Fruit fly (Drosophila melanogaster) whole organism, embryonic: ENCODE data around the gene CG11698.
A peak's percentile ranks its signal among the peaks of the same experiment; 100 is the strongest.

Experiments
- Blimp-1 ChIP-seq: fragments of 200-800 bp; sonication (Bioruptor generic); optimal IDR thresholded peaks from 3 replicates; lab custom pipeline; 2018; ENCODE audit warnings: missing biosample characterization, missing genetic modification characterization, mild to moderate bottlenecking, moderate library complexity, missing genetic modification reagents
- Bteb2 ChIP-seq: fragments of 200-800 bp; sonication (Bioruptor generic); optimal IDR thresholded peaks from 2 replicates; lab custom pipeline; 2016; ENCODE audit warnings: missing biosample characterization, missing genetic modification characterization
- CG10565 ChIP-seq: fragments of 200-800 bp; sonication (Bioruptor generic); optimal IDR thresholded peaks from 3 replicates; lab custom pipeline; 2016; ENCODE audit warnings: missing biosample characterization, mild to moderate bottlenecking, missing genetic modification characterization
- CG10979 ChIP-seq: fragments of 200-800 bp; sonication (Bioruptor generic); optimal IDR thresholded peaks from 2 replicates; lab custom pipeline; 2018; ENCODE audit warnings: missing biosample characterization, mild to moderate bottlenecking, missing genetic modification characterization, moderate library complexity
- CG11247 ChIP-seq: fragments of 200-800 bp; sonication (Bioruptor generic); IDR thresholded peaks from 2 replicates; pipeline ENCODE4 v1.3.6; 2022; ENCODE audit warnings: missing biosample characterization, missing genetic modification characterization
- CG11398 ChIP-seq: fragments of 200-800 bp; sonication (Bioruptor generic); optimal IDR thresholded peaks from 2 replicates; lab custom pipeline; 2016; ENCODE audit warnings: missing biosample characterization, missing genetic modification characterization
- CG11456 ChIP-seq: fragments of 200-800 bp; sonication (Bioruptor generic); IDR thresholded peaks from 3 replicates; pipeline ENCODE4 v1.3.6; 2022; ENCODE audit warnings: missing biosample characterization, missing genetic modification characterization
- CG12744 ChIP-seq: fragments of 200-800 bp; sonication (Bioruptor generic); optimal IDR thresholded peaks from 2 replicates; lab custom pipeline; 2016; ENCODE audit warnings: missing biosample characterization, missing genetic modification characterization
- CG13287 ChIP-seq: fragments of 200-800 bp; sonication (Bioruptor generic); IDR thresholded peaks from 2 replicates; pipeline ENCODE4 v1.3.6; 2022; ENCODE audit warnings: missing biosample characterization, missing genetic modification characterization; ENCODE audit not compliant: partially characterized antibody
- CG13424 ChIP-seq: fragments of 200-800 bp; sonication (Bioruptor generic); optimal IDR thresholded peaks from 2 replicates; lab custom pipeline; 2019; ENCODE audit warnings: missing biosample characterization, mild to moderate bottlenecking, missing genetic modification characterization, moderate library complexity
- CG13624 ChIP-seq: fragments of 200-800 bp; sonication (Bioruptor generic); optimal IDR thresholded peaks from 2 replicates; lab custom pipeline; 2016; ENCODE audit warnings: missing biosample characterization, missing genetic modification characterization
- CG14667 ChIP-seq: fragments of 200-800 bp; sonication (Bioruptor generic); IDR thresholded peaks from 2 replicates; pipeline ENCODE4 v1.3.6; 2022; ENCODE audit warnings: missing biosample characterization, missing genetic modification characterization
- CG17359 ChIP-seq: fragments of 200-800 bp; sonication (Bioruptor generic); optimal IDR thresholded peaks from 3 replicates; lab custom pipeline; 2018; ENCODE audit warnings: missing biosample characterization, mild to moderate bottlenecking, missing genetic modification characterization, moderate library complexity
- CG2116 ChIP-seq: fragments of 200-800 bp; sonication (Bioruptor generic); optimal IDR thresholded peaks from 3 replicates; lab custom pipeline; 2018; ENCODE audit warnings: missing biosample characterization, mild to moderate bottlenecking, missing genetic modification characterization
- CG31441 ChIP-seq: fragments of 200-800 bp; sonication (Bioruptor generic); IDR thresholded peaks from 2 replicates; pipeline ENCODE4 v1.3.6; 2022; ENCODE audit warnings: missing biosample characterization, missing genetic modification characterization
- CG32532 ChIP-seq: fragments of 200-800 bp; sonication (Bioruptor generic); IDR thresholded peaks from 2 replicates; pipeline ENCODE4 v1.3.6; 2022; ENCODE audit warnings: missing biosample characterization, missing genetic modification characterization
- CG32767 ChIP-seq: fragments of 200-800 bp; sonication (Bioruptor generic); IDR thresholded peaks from 2 replicates; pipeline ENCODE4 v1.3.6; 2022; ENCODE audit warnings: missing biosample characterization, missing genetic modification characterization
- CG4617 ChIP-seq: fragments of 200-800 bp; sonication (Bioruptor generic); optimal IDR thresholded peaks from 3 replicates; lab custom pipeline; 2016; ENCODE audit warnings: missing biosample characterization, missing genetic modification characterization, borderline replicate concordance
- CG5245 ChIP-seq: fragments of 200-800 bp; sonication (Bioruptor generic); optimal IDR thresholded peaks from 3 replicates; lab custom pipeline; 2016; ENCODE audit warnings: missing biosample characterization, missing genetic modification characterization
- CG7271 ChIP-seq: fragments of 200-800 bp; sonication (Bioruptor generic); optimal IDR thresholded peaks from 2 replicates; lab custom pipeline; 2018; ENCODE audit warnings: missing biosample characterization, mild to moderate bottlenecking, missing genetic modification characterization, moderate library complexity
- CG7928 ChIP-seq: fragments of 200-800 bp; sonication (Bioruptor generic); optimal IDR thresholded peaks from 2 replicates; lab custom pipeline; 2017; ENCODE audit warnings: missing biosample characterization, mild to moderate bottlenecking, missing genetic modification characterization
- CG8089 ChIP-seq: fragments of 200-800 bp; sonication (Bioruptor generic); optimal IDR thresholded peaks from 3 replicates; lab custom pipeline; 2016; ENCODE audit warnings: missing biosample characterization, missing genetic modification characterization
- Deaf1 ChIP-seq: fragments of 200-800 bp; optimal IDR thresholded peaks from 3 replicates; lab custom pipeline; 2019; ENCODE audit warnings: missing biosample characterization, mild to moderate bottlenecking, missing genetic modification characterization, moderate library complexity
- E2f2 ChIP-seq: fragments of 200-800 bp; sonication (Bioruptor generic); IDR thresholded peaks from 2 replicates; pipeline ENCODE4 v1.3.6; 2022; ENCODE audit warnings: missing biosample characterization, missing genetic modification characterization
- Hmx ChIP-seq: fragments of 200-800 bp; sonication (Bioruptor generic); optimal IDR thresholded peaks from 2 replicates; lab custom pipeline; 2016; ENCODE audit warnings: missing biosample characterization, missing genetic modification characterization
- Hr3 ChIP-seq: fragments of 200-800 bp; sonication (Bioruptor generic); optimal IDR thresholded peaks from 3 replicates; lab custom pipeline; 2016; ENCODE audit warnings: missing biosample characterization, missing genetic modification characterization
- Hr51 ChIP-seq, 2 experiments: fragments of 200-800 bp; sonication (Bioruptor generic); optimal IDR thresholded peaks; 2 replicates in 1 of 2; 3 replicates in 1 of 2; lab custom pipeline; 2016 to 2018; ENCODE audit warnings: missing biosample characterization in 2 of 2, missing genetic modification characterization in 2 of 2, mild to moderate bottlenecking in 1 of 2, moderate library complexity in 1 of 2
- NK7.1 ChIP-seq: fragments of 200-800 bp; sonication (Bioruptor generic); optimal IDR thresholded peaks from 3 replicates; lab custom pipeline; 2016; ENCODE audit warnings: missing biosample characterization, missing genetic modification characterization
- Oli ChIP-seq: fragments of 200-800 bp; sonication (Bioruptor generic); optimal IDR thresholded peaks from 2 replicates; lab custom pipeline; 2018; ENCODE audit warnings: missing biosample characterization, mild to moderate bottlenecking, missing genetic modification characterization, moderate library complexity
- Optix ChIP-seq: fragments of 200-800 bp; sonication (Bioruptor generic); IDR thresholded peaks from 3 replicates; pipeline ENCODE4 v1.3.6; 2022; ENCODE audit warnings: missing biosample characterization, missing genetic modification characterization
- Pdp1 ChIP-seq, 2 experiments: fragments of 200-800 bp; sonication (Bioruptor generic); optimal IDR thresholded peaks; 3 replicates each; lab custom pipeline; 2016; ENCODE audit warnings: missing biosample characterization in 2 of 2, missing genetic modification characterization in 2 of 2, mild to moderate bottlenecking in 1 of 2, moderate library complexity in 1 of 2
- cato ChIP-seq: fragments of 200-800 bp; sonication (Bioruptor generic); optimal IDR thresholded peaks from 2 replicates; lab custom pipeline; 2016; ENCODE audit warnings: missing biosample characterization, missing genetic modification characterization, borderline replicate concordance
- croc ChIP-seq: fragments of 200-800 bp; sonication (Bioruptor generic); conservative IDR thresholded peaks from 3 replicates; pipeline ENCODE4 v1.3.6; 2022; ENCODE audit warnings: missing biosample characterization, missing genetic modification characterization
- danr ChIP-seq: fragments of 200-800 bp; sonication (Bioruptor generic); IDR thresholded peaks from 2 replicates; pipeline ENCODE4 v1.3.6; 2022; ENCODE audit warnings: missing biosample characterization, missing genetic modification characterization
- esg ChIP-seq: fragments of 200-800 bp; sonication (Bioruptor generic); conservative IDR thresholded peaks from 2 replicates; pipeline ENCODE4 v1.3.6; 2022; ENCODE audit warnings: missing biosample characterization, missing genetic modification characterization
- fu2 ChIP-seq: fragments of 200-800 bp; sonication (Bioruptor generic); optimal IDR thresholded peaks from 2 replicates; lab custom pipeline; 2016; ENCODE audit warnings: missing biosample characterization, missing genetic modification characterization
- gcm ChIP-seq: fragments of 200-800 bp; sonication (Bioruptor generic); optimal IDR thresholded peaks from 2 replicates; lab custom pipeline; 2019; ENCODE audit warnings: missing biosample characterization, mild to moderate bottlenecking, missing genetic modification characterization, moderate library complexity
- gro ChIP-seq: fragments of 200-800 bp; sonication (Bioruptor generic); optimal IDR thresholded peaks from 2 replicates; lab custom pipeline; 2016; ENCODE audit warnings: missing biosample characterization, missing genetic modification characterization
- gsb-n ChIP-seq: fragments of 200-800 bp; sonication (Bioruptor generic); optimal IDR thresholded peaks from 3 replicates; lab custom pipeline; 2018; ENCODE audit warnings: missing biosample characterization, mild to moderate bottlenecking, missing genetic modification characterization
- hkb ChIP-seq, 2 experiments: fragments of 200-800 bp in 1 of 2; fragments of >200 bp in 1 of 2; sonication (Bioruptor generic) in 1 of 2; IDR thresholded peaks in 1 of 2; optimal IDR thresholded peaks in 1 of 2; 2 replicates each; pipeline versions ENCODE4 v1.3.6 to Lab custom; 2017 to 2022; ENCODE audit warnings: missing biosample characterization in 1 of 2, missing genetic modification characterization in 1 of 2
- inv ChIP-seq: fragments of 200-800 bp; sonication (Bioruptor generic); IDR thresholded peaks from 2 replicates; pipeline ENCODE4 v1.3.6; 2022; ENCODE audit warnings: missing biosample characterization, missing genetic modification characterization; ENCODE audit not compliant: partially characterized antibody
- odd ChIP-seq: fragments of 200-800 bp; sonication (Bioruptor generic); optimal IDR thresholded peaks from 2 replicates; lab custom pipeline; 2017; ENCODE audit warnings: missing biosample characterization, mild to moderate bottlenecking, missing genetic modification characterization
- phol ChIP-seq: fragments of 200-800 bp; sonication (Bioruptor generic); optimal IDR thresholded peaks from 3 replicates; lab custom pipeline; 2018; ENCODE audit warnings: missing biosample characterization, mild to moderate bottlenecking, missing genetic modification characterization, moderate library complexity
- sqz ChIP-seq: fragments of 200-800 bp; sonication (Bioruptor generic); optimal IDR thresholded peaks from 3 replicates; lab custom pipeline; 2018; ENCODE audit warnings: missing biosample characterization, mild to moderate bottlenecking, missing genetic modification characterization
- tap ChIP-seq: fragments of 200-800 bp; optimal IDR thresholded peaks from 3 replicates; lab custom pipeline; 2019; ENCODE audit warnings: missing biosample characterization, mild to moderate bottlenecking, missing genetic modification characterization, moderate library complexity
- tgo ChIP-seq: fragments of 200-800 bp; sonication (Bioruptor generic); IDR thresholded peaks from 3 replicates; pipeline ENCODE4 v1.3.6; 2022; ENCODE audit warnings: missing biosample characterization, missing genetic modification characterization
- tio ChIP-seq: fragments of 200-800 bp; sonication (Bioruptor generic); optimal IDR thresholded peaks from 2 replicates; lab custom pipeline; 2017; ENCODE audit warnings: missing biosample characterization, missing genetic modification characterization, inconsistent platforms
- vvl ChIP-seq: fragments of 200-800 bp; sonication (Bioruptor generic); IDR thresholded peaks from 2 replicates; pipeline ENCODE4 v1.3.6; 2022; ENCODE audit warnings: missing biosample characterization, missing genetic modification characterization

Gene CG11698

DNA sequence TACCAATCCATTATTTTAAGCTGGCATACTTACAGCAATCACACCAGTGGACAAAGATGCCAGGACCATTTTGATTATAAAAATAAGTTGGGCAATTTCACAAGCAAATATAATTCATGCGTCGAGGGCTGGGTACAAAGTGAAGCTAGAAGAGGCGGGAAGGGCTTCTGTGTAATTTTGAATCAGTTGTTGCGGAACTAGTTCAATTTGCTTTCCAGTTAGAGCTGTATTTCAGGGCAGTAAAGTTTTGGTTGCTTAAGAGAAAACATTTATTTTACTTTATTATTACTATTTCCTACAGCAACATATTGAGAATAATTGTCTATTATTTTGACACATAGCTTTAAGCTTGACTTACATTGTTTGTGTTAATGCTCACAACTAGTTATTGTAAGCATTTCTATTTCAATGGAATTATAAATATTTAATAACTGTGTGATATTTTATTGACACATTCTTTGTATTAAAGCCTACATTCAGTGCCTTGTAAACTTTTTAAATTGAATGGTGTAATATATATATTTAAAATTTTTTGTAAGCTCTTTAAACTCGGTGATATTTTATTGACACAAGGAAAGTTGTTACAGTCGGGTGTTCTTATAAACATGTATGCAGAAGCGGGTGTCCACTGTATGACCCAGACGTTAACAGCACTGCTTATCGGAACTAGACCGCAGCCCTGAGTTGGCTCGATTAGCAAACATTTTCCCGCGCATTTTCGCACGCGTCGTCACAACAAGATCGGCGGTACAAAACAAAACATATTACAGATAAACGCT, 47.5 kb upstream of the CG11698 start, which contains the start of the genes RPA1 and Mcm2 (continued):
- TF ChIP-seq sqz (GFP tag; lab: Kevin White, UChicago), result no peak
- TF ChIP-seq vvl (GFP tag; lab: Robert Waterston, UW), result peak; percentile 78
- TF ChIP-seq tap (tag; lab: Kevin White, UChicago), result no peak
- no peak for TF ChIP-seq Deaf1 (tag; lab: Kevin White, UChicago)
- TF ChIP-seq CG13287 (GFP tag; lab: Robert Waterston, UW), result peak; percentile 21; the same call in 1 of the 2 replicates
- TF ChIP-seq CG31441 (GFP tag; lab: Robert Waterston, UW), result peak; percentile 88
- peak; percentile 89 for TF ChIP-seq Hr3 (GFP tag; lab: Kevin White, UChicago)
- TF ChIP-seq inv, result no peak
- TF ChIP-seq gcm (GFP tag; lab: Kevin White, UChicago), result peak; percentile 63
- TF ChIP-seq CG10979 (tag; lab: Kevin White, UChicago), result peak; percentile 66
- TF ChIP-seq tio, result peak; percentile 86
- peak; percentile 71 for TF ChIP-seq Oli (tag; lab: Kevin White, UChicago)
- peak; percentile 15 for TF ChIP-seq CG13624
- TF ChIP-seq CG14667, result peak; percentile 81
- TF ChIP-seq CG11247 (GFP tag; lab: Robert Waterston, UW), result peak; percentile 74
- peak in 1 of 2 experiments; percentile 70 for TF ChIP-seq Pdp1 (GFP tag; optimal IDR thresholded peaks at IDR 0.05; lab: Kevin White, UChicago)
- TF ChIP-seq CG17359 (tag; lab: Kevin White, UChicago), result peak; percentile 63
- TF ChIP-seq CG5245 (GFP tag; lab: Kevin White, UChicago), result peak; percentile 68
- no peak for TF ChIP-seq NK7.1
- no peak for TF ChIP-seq CG11398
- TF ChIP-seq Hmx (GFP tag; lab: Kevin White, UChicago), result no peak
- no peak for TF ChIP-seq odd
- no peak for TF ChIP-seq hkb (optimal IDR thresholded peaks at IDR 0.05; lab: Kevin White, UChicago)
- TF ChIP-seq hkb (GFP tag; IDR thresholded peaks at IDR 0.05; lab: Robert Waterston, UW), result no peak; the same call in 1 of the 2 replicates
- TF ChIP-seq CG32532 (GFP tag; lab: Robert Waterston, UW), result peak; percentile 89
- TF ChIP-seq CG2116 (GFP tag; lab: Kevin White, UChicago), result peak; percentile 97
- peak; percentile 80 for TF ChIP-seq phol (tag; lab: Kevin White, UChicago)
- peak; percentile 73 for TF ChIP-seq E2f2
- TF ChIP-seq CG7928, result peak; percentile 93
- TF ChIP-seq Optix (GFP tag; lab: Robert Waterston, UW), result no peak; the same call in 2 of the 3 replicates
- TF ChIP-seq fu2 (GFP tag; lab: Kevin White, UChicago), result peak; percentile 41
- peak; percentile 85 for TF ChIP-seq CG13424 (tag; lab: Kevin White, UChicago)
- TF ChIP-seq CG12744 (GFP tag; lab: Kevin White, UChicago), result no peak
- no peak for TF ChIP-seq CG8089 (GFP tag; lab: Kevin White, UChicago)
- TF ChIP-seq gro (GFP tag; lab: Kevin White, UChicago), result no peak
- TF ChIP-seq tgo (GFP tag; lab: Robert Waterston, UW), result peak; percentile 83
- peak; percentile 50 for TF ChIP-seq Blimp-1 (GFP tag; lab: Kevin White, UChicago)
- TF ChIP-seq gsb-n (tag; lab: Kevin White, UChicago), result peak; percentile 33
- no peak for TF ChIP-seq Bteb2 (GFP tag; lab: Kevin White, UChicago)
- TF ChIP-seq CG7271 (tag; lab: Kevin White, UChicago), result no peak
- peak; percentile 41 for TF ChIP-seq CG4617 (GFP tag; lab: Kevin White, UChicago)
- peak; percentile 91 for TF ChIP-seq CG11456 (GFP tag; lab: Robert Waterston, UW)
- TF ChIP-seq CG32767, result no peak
- peak; percentile 47 for TF ChIP-seq cato (GFP tag; lab: Kevin White, UChicago)
- TF ChIP-seq croc, result peak; percentile 56
- TF ChIP-seq CG10565 (GFP tag; lab: Kevin White, UChicago), result no peak
- no peak; the same call in 1 of the 2 replicates for TF ChIP-seq danr (GFP tag; lab: Robert Waterston, UW)
- TF ChIP-seq Hr51 (GFP tag; optimal IDR thresholded peaks at IDR 0.05; lab: Kevin White, UChicago), result peak in 1 of 2 experiments; percentile 60
- peak; percentile 82 for TF ChIP-seq esg (GFP tag; lab: Robert Waterston, UW)
